Fruit fly (Drosophila melanogaster) whole organism, adult: Measurements from ENCODE around the gene Or24a.

Experiments used
- CG11617 ChIP-seq: fragments of 200-800 bp; sonication (Bioruptor generic); optimal IDR thresholded peaks from 2 replicates; lab custom pipeline; 2017; ENCODE audit warnings: mild to moderate bottlenecking, missing biosample characterization, missing genetic modification reagents, missing genetic modification characterization
- CG12768 ChIP-seq: fragments of 200-800 bp; sonication (Bioruptor generic); optimal IDR thresholded peaks from 2 replicates; lab custom pipeline; 2017; ENCODE audit warnings: missing biosample characterization, missing genetic modification characterization, mild to moderate bottlenecking, moderate library complexity, missing genetic modification reagents
- CG14711 ChIP-seq: fragments of 200-800 bp; sonication (Bioruptor generic); optimal IDR thresholded peaks from 2 replicates; lab custom pipeline; 2018; ENCODE audit warnings: missing biosample characterization, mild to moderate bottlenecking, missing genetic modification characterization, moderate library complexity
- CG1620 ChIP-seq: fragments of 200-800 bp; sonication (Bioruptor generic); optimal IDR thresholded peaks from 2 replicates; lab custom pipeline; 2016; ENCODE audit warnings: missing biosample characterization, missing genetic modification characterization
- CG33017 ChIP-seq: fragments of 200-800 bp; sonication (Bioruptor generic); optimal IDR thresholded peaks from 2 replicates; lab custom pipeline; 2018; ENCODE audit warnings: missing biosample characterization, mild to moderate bottlenecking, missing genetic modification characterization, moderate library complexity
- CG5204 ChIP-seq: fragments of 200-800 bp; sonication (Bioruptor generic); optimal IDR thresholded peaks from 2 replicates; lab custom pipeline; 2016; ENCODE audit warnings: missing biosample characterization, missing genetic modification characterization
- CG7045 ChIP-seq: fragments of 200-800 bp; sonication (Bioruptor generic); optimal IDR thresholded peaks from 2 replicates; lab custom pipeline; 2017; ENCODE audit warnings: missing biosample characterization, mild to moderate bottlenecking, missing genetic modification characterization
- CG7101 ChIP-seq: fragments of 200-800 bp; sonication (Bioruptor generic); optimal IDR thresholded peaks from 2 replicates; lab custom pipeline; 2018; ENCODE audit warnings: missing biosample characterization, mild to moderate bottlenecking, missing genetic modification characterization, moderate library complexity
- Clk ChIP-seq: fragments of 200-800 bp; sonication (Bioruptor generic); optimal IDR thresholded peaks from 2 replicates; lab custom pipeline; 2017; ENCODE audit warnings: missing biosample characterization, missing genetic modification characterization
- Crg-1 ChIP-seq: fragments of 200-800 bp; sonication (Bioruptor generic); optimal IDR thresholded peaks from 2 replicates; lab custom pipeline; 2016; ENCODE audit warnings: missing biosample characterization, missing genetic modification characterization
- Hr96 ChIP-seq: fragments of 200-800 bp; sonication (Bioruptor generic); optimal IDR thresholded peaks from 2 replicates; lab custom pipeline; 2016; ENCODE audit warnings: missing biosample characterization, missing genetic modification characterization
- Mnt ChIP-seq: fragments of 200-800 bp; sonication (Bioruptor generic); optimal IDR thresholded peaks from 2 replicates; lab custom pipeline; 2016; ENCODE audit warnings: missing biosample characterization, mild to moderate bottlenecking, missing genetic modification characterization
- bab1 ChIP-seq: fragments of 200-800 bp; sonication (Bioruptor generic); optimal IDR thresholded peaks from 3 replicates; lab custom pipeline; 2019; ENCODE audit warnings: missing biosample characterization, mild to moderate bottlenecking, missing genetic modification characterization, moderate library complexity
- cic ChIP-seq: fragments of 200-800 bp; sonication (Bioruptor generic); optimal IDR thresholded peaks from 2 replicates; lab custom pipeline; 2017; ENCODE audit warnings: missing biosample characterization, mild to moderate bottlenecking, missing genetic modification characterization, moderate library complexity
- cnc ChIP-seq, 2 experiments: fragments of >200 bp; optimal IDR thresholded peaks; 2 replicates each; lab custom pipeline; 2017
- kay ChIP-seq: fragments of 200-800 bp; sonication (Bioruptor generic); peaks from one replicate; lab custom pipeline; 2016; ENCODE audit warnings: missing biosample characterization, missing genetic modification characterization, borderline replicate concordance
- ovo ChIP-seq: fragments of 200-800 bp; sonication (Bioruptor generic); optimal IDR thresholded peaks from 2 replicates; lab custom pipeline; 2016; ENCODE audit warnings: missing biosample characterization, missing genetic modification characterization
- pad ChIP-seq: fragments of 200-800 bp; sonication (Bioruptor generic); optimal IDR thresholded peaks from 3 replicates; lab custom pipeline; 2017; ENCODE audit warnings: missing biosample characterization, missing genetic modification characterization, mild to moderate bottlenecking, moderate library complexity, missing genetic modification reagents
- tj ChIP-seq: fragments of 200-800 bp; sonication (Bioruptor generic); optimal IDR thresholded peaks from 3 replicates; lab custom pipeline; 2017; ENCODE audit warnings: missing biosample characterization, mild to moderate bottlenecking, missing genetic modification characterization, moderate library complexity
- toe ChIP-seq: fragments of 200-800 bp; sonication (Bioruptor generic); optimal IDR thresholded peaks from 2 replicates; lab custom pipeline; 2016; ENCODE audit warnings: missing biosample characterization, missing genetic modification characterization

Gene Or24a

DNA sequence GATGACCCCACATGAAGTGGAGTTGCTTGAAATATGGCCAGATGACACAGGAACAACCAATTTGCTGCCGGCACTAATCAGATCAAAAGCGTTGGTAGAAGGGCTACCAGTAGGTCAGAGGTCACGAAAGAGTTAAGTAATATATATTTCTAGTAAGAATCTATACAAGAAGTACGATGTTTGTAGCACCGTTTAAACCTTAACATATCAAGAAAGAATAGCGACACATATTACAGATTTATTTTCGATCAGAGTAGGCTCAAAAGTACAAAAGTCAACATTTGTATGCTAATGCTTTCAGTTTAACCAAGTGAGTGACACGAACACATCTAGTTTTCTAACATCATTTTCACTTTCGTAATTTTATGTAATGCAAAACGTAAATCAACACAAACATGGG, 17.0 kb downstream of the Or24a start, which contains the start of gene CG2955:
Gene CG2955 (plus strand): TSS at position 301 of the 400 bp plus-strand sequence.
- TF ChIP-seq pad (GFP tag; lab: Kevin White, UChicago) (no peak), Hr96 (GFP tag; lab: Kevin White, UChicago) (no peak), CG33017 (no peak), bab1 (no peak), Clk (GFP tag; lab: Kevin White, UChicago) (no peak), CG12768 (GFP tag; lab: Kevin White, UChicago) (no peak), CG7101 (tag; lab: Kevin White, UChicago) (no peak), cic (GFP tag; lab: Kevin White, UChicago) (no peak), CG1620 (GFP tag; lab: Kevin White, UChicago) (no peak)

dm6 chr2L:4146317-4146716, 19.6 kb downstream of the Or24a start:
- TF ChIP-seq toe (GFP tag; lab: Kevin White, UChicago): no peak
- TF ChIP-seq Hr96 (GFP tag; lab: Kevin White, UChicago): no peak
- TF ChIP-seq cic (GFP tag; lab: Kevin White, UChicago): no peak
- no peak for TF ChIP-seq CG5204

dm6 chr2L:4133960-4134359, 32.0 kb downstream of the Or24a start:
- TF ChIP-seq Crg-1 (GFP tag; lab: Kevin White, UChicago): no peak
- no peak for TF ChIP-seq CG33017
- no peak for TF ChIP-seq ovo (GFP tag; lab: Kevin White, UChicago)
- TF ChIP-seq CG1620 (GFP tag; lab: Kevin White, UChicago): no peak
- TF ChIP-seq CG14711: no peak
- no peak for TF ChIP-seq tj
- no peak for TF ChIP-seq cnc (optimal IDR thresholded peaks at IDR 0.05; lab: Kevin White, UChicago)
- TF ChIP-seq CG5204: no peak
- no peak for TF ChIP-seq CG11617 (GFP tag; lab: Kevin White, UChicago)
- no peak for TF ChIP-seq toe (GFP tag; lab: Kevin White, UChicago)
- TF ChIP-seq pad (GFP tag; lab: Kevin White, UChicago): no peak
- TF ChIP-seq bab1: no peak
- no peak for TF ChIP-seq kay (GFP tag; lab: Kevin White, UChicago)
- no peak for TF ChIP-seq cic (GFP tag; lab: Kevin White, UChicago)
- TF ChIP-seq CG7045 (GFP tag; lab: Kevin White, UChicago): no peak

DNA sequence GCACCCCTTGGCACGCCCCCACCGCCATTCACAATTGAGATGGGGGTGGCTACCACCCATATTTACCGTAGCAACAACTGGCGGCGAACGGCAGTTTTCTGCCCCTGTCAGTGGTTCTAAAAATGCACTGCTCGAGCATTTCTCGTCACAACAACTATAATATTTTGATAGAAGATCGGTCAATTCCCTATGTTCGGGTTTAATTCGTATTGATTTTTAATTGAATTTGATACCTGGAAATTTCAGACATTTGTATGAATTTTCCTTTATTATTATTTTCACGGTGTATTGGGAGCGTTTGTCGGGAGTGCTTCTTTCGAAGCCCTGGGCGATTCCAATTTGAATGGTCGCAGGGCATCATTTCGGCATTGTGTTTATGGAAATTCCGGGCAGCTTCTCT, 32.9 kb downstream of the Or24a start:
- no peak for TF ChIP-seq pad (GFP tag; lab: Kevin White, UChicago)
- TF ChIP-seq toe (GFP tag; lab: Kevin White, UChicago): no peak
- no peak for TF ChIP-seq cic (GFP tag; lab: Kevin White, UChicago)
- no peak for TF ChIP-seq CG14711
- no peak for TF ChIP-seq ovo (GFP tag; lab: Kevin White, UChicago)
- no peak for TF ChIP-seq CG12768 (GFP tag; lab: Kevin White, UChicago)
- no peak for TF ChIP-seq Clk (GFP tag; lab: Kevin White, UChicago)
- no peak for TF ChIP-seq CG33017
- no peak for TF ChIP-seq bab1

DNA sequence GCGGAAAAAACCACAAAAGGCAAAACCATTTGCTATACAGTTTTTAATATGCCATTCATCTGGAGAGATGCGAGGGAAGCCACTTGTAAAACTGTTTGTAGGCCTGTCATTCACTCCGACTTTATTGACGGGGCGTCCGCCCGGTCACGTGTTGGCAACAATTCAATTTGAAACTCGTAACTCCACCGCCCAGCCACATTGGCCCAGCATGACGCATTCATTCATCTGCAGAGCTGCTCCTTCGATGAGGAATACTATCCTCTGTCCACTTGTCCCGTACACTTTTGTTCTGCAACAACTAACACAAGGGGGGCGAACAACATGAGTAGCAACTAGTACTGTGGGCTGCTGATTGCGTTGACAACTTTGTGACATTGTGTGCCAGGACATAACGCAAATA, 33.6 kb downstream of the Or24a start:
- TF ChIP-seq Crg-1 (GFP tag; lab: Kevin White, UChicago) (no peak), Clk (GFP tag; lab: Kevin White, UChicago) (no peak)

- TF ChIP-seq bab1: no peak
- TF ChIP-seq CG11617 (GFP tag; lab: Kevin White, UChicago): no peak
- no peak for TF ChIP-seq ovo (GFP tag; lab: Kevin White, UChicago)
- TF ChIP-seq cnc (optimal IDR thresholded peaks at IDR 0.05; lab: Kevin White, UChicago): no peak
- TF ChIP-seq tj: no peak
- no peak for TF ChIP-seq CG33017
- TF ChIP-seq kay (GFP tag; lab: Kevin White, UChicago): no peak
- TF ChIP-seq CG5204: no peak
- TF ChIP-seq cic (GFP tag; lab: Kevin White, UChicago): no peak
- no peak for TF ChIP-seq Crg-1 (GFP tag; lab: Kevin White, UChicago)
- TF ChIP-seq Mnt (GFP tag; lab: Kevin White, UChicago): no peak
- TF ChIP-seq CG12768 (GFP tag; lab: Kevin White, UChicago): no peak
- TF ChIP-seq Clk (GFP tag; lab: Kevin White, UChicago): no peak
- TF ChIP-seq CG7045 (GFP tag; lab: Kevin White, UChicago): no peak
These were observed 37.1 kb downstream of the Or24a start for dm6 chr2L:4128859-4129258.

- TF ChIP-seq CG7101 (tag; lab: Kevin White, UChicago) (no peak), cic (GFP tag; lab: Kevin White, UChicago) (no peak), tj (no peak), CG5204 (no peak), CG12768 (GFP tag; lab: Kevin White, UChicago) (no peak), CG1620 (GFP tag; lab: Kevin White, UChicago) (no peak), Clk (GFP tag; lab: Kevin White, UChicago) (no peak), CG14711 (no peak), pad (GFP tag; lab: Kevin White, UChicago) (no peak), CG7045 (GFP tag; lab: Kevin White, UChicago) (no peak), Crg-1 (GFP tag; lab: Kevin White, UChicago) (no peak), bab1 (no peak)
These were observed 41.1 kb downstream of the Or24a start for dm6 chr2L:4124629-4125350.
